Worm (Caenorhabditis elegans) whole organism, L4/young adult: ENCODE results near the gene bec-1.

Source experiments
- W03F9.2 ChIP-seq: fragments of 150-350 bp; optimal IDR thresholded peaks from 2 replicates; lab custom pipeline; 2014; ENCODE audit warnings: missing biosample characterization, missing genetic modification characterization
- dao-5 ChIP-seq: sonication (generic microtip); optimal IDR thresholded peaks from 2 replicates; lab custom pipeline; 2016; ENCODE audit warnings: missing genotype, missing genetic modification characterization, moderate library complexity, missing compliant biosample characterization
- him-1 ChIP-seq: sonication (generic microtip); optimal IDR thresholded peaks from 2 replicates; lab custom pipeline; 2016; ENCODE audit warnings: missing genotype, missing genetic modification reagents, missing genetic modification characterization, missing compliant biosample characterization

DNA sequence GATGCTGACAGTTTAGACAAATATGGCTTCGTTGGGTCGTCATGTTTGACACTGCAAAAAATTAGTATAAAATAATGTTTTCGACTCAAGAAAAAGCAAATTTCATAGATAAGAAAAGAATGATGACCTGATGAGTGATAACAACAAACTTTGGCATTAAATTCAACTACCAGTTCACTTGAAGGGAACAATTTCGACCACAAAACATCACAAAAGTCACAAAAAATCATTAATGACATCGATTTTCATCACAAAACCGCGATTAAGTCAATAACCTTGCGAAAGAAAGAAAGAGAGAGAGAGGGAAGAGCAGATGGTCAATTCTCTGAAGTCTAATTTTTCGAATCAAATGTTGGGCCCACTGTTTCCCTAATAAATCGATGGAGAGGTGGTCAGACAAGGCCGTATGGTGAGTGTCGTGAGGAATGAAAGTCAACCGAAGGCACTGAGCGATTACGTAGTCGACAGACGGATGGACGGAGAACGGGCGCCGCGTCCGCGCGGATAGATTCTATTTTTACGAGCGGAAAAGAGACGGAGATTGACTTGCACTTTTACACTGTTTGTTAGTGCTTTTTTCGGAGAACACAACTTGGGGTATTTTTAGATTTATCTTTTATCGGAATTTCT, at the start of gene bec-1:
- TF ChIP-seq him-1 (tag; lab: Kevin White, UChicago): no peak
- TF ChIP-seq dao-5 (tag; lab: Kevin White, UChicago): no peak
- no peak for TF ChIP-seq W03F9.2 (tag; lab: Kevin White, UChicago)
